Worm (Caenorhabditis elegans) whole organism, mixed stage, embryonic: ENCODE results near the gene srx-122.

Experiments used
- M03D4.4 ChIP-seq: sonication (generic microtip); optimal IDR thresholded peaks from 2 replicates; lab custom pipeline; 2017; ENCODE audit warnings: mild to moderate bottlenecking, missing genetic modification characterization, missing compliant biosample characterization
- bed-3 ChIP-seq: fragments of 200-800 bp; sonication (Bioruptor generic); optimal IDR thresholded peaks from 3 replicates; lab custom pipeline; 2018; ENCODE audit warnings: mild to moderate bottlenecking, missing genetic modification characterization, moderate library complexity, missing compliant biosample characterization
- blmp-1 ChIP-seq: fragments of 150-350 bp; optimal IDR thresholded peaks from 2 replicates; lab custom pipeline; 2014; ENCODE audit warnings: missing biosample characterization, missing genetic modification characterization
- ceh-43 ChIP-seq: fragments of 200-800 bp; sonication (Bioruptor generic); optimal IDR thresholded peaks from 2 replicates; lab custom pipeline; 2018; ENCODE audit warnings: mild to moderate bottlenecking, missing genetic modification characterization, moderate library complexity, missing compliant biosample characterization
- ceh-83 ChIP-seq: fragments of 200-800 bp; sonication (Bioruptor generic); optimal IDR thresholded peaks from 2 replicates; lab custom pipeline; 2018; ENCODE audit warnings: mild to moderate bottlenecking, missing genetic modification characterization, missing compliant biosample characterization
- ces-1 ChIP-seq: fragments of 150-350 bp; optimal IDR thresholded peaks from 2 replicates; lab custom pipeline; 2014; ENCODE audit warnings: missing biosample characterization, missing genetic modification reagents, missing genetic modification characterization
- cnd-1 ChIP-seq: fragments of 200-800 bp; sonication (Bioruptor generic); optimal IDR thresholded peaks from 2 replicates; lab custom pipeline; 2018; ENCODE audit warnings: mild to moderate bottlenecking, missing genetic modification characterization, missing compliant biosample characterization
- drap-1 ChIP-seq: fragments of 200-800 bp; sonication (Bioruptor generic); optimal IDR thresholded peaks from 3 replicates; lab custom pipeline; 2018; ENCODE audit warnings: mild to moderate bottlenecking, missing genetic modification characterization, missing compliant biosample characterization
- elt-1 ChIP-seq: sonication (generic microtip); optimal IDR thresholded peaks from 2 replicates; lab custom pipeline; 2017; ENCODE audit warnings: missing genetic modification characterization, mild to moderate bottlenecking, missing compliant biosample characterization, antibody characterized with exemption, moderate library complexity, borderline replicate concordance; ENCODE audit not compliant: insufficient read depth
- elt-3 ChIP-seq: fragments of 150-350 bp; optimal IDR thresholded peaks from 2 replicates; lab custom pipeline; 2014; ENCODE audit warnings: missing biosample characterization, missing genetic modification characterization
- hlh-1 ChIP-seq: fragments of 150-350 bp; optimal IDR thresholded peaks from 2 replicates; lab custom pipeline; 2014; ENCODE audit warnings: missing biosample characterization, missing genetic modification reagents, missing genetic modification characterization
- lin-13 ChIP-seq: fragments of 150-350 bp; optimal IDR thresholded peaks from 2 replicates; lab custom pipeline; 2014; ENCODE audit warnings: missing biosample characterization, missing genetic modification characterization
- lsy-2 ChIP-seq: fragments of 150-350 bp; optimal IDR thresholded peaks from 2 replicates; lab custom pipeline; 2014; ENCODE audit warnings: missing biosample characterization, missing genetic modification characterization
- mab-5 ChIP-seq: fragments of 150-350 bp; optimal IDR thresholded peaks from 2 replicates; lab custom pipeline; 2014; ENCODE audit warnings: missing biosample characterization, missing genetic modification characterization
- mep-1 ChIP-seq: fragments of 150-350 bp; optimal IDR thresholded peaks from 2 replicates; lab custom pipeline; 2017; ENCODE audit warnings: missing biosample characterization, missing genetic modification reagents, missing genetic modification characterization, inconsistent platforms
- mls-2 ChIP-seq: sonication (generic microtip); optimal IDR thresholded peaks from 2 replicates; lab custom pipeline; 2016; ENCODE audit warnings: mild to moderate bottlenecking, missing genetic modification characterization, moderate library complexity, missing compliant biosample characterization
- nhr-2 ChIP-seq: fragments of 150-350 bp; optimal IDR thresholded peaks from 2 replicates; lab custom pipeline; 2014; ENCODE audit warnings: missing biosample characterization, missing genetic modification characterization
- nhr-237 ChIP-seq: fragments of 150-350 bp; optimal IDR thresholded peaks from 2 replicates; lab custom pipeline; 2014; ENCODE audit warnings: missing biosample characterization, missing genetic modification characterization
- nhr-28 ChIP-seq: fragments of 150-350 bp; optimal IDR thresholded peaks from 2 replicates; lab custom pipeline; 2014; ENCODE audit warnings: missing biosample characterization, missing genetic modification characterization
- nhr-76 ChIP-seq: sonication (generic microtip); optimal IDR thresholded peaks from 2 replicates; lab custom pipeline; 2017; ENCODE audit warnings: missing biosample characterization, missing genetic modification characterization
- pha-4 ChIP-seq: fragments of 150-350 bp; optimal IDR thresholded peaks from 2 replicates; lab custom pipeline; 2018; ENCODE audit warnings: missing biosample characterization, missing genetic modification reagents, missing genetic modification characterization
- sem-2 ChIP-seq: fragments of 200-800 bp; sonication (Bioruptor generic); optimal IDR thresholded peaks from 2 replicates; lab custom pipeline; 2018; ENCODE audit warnings: mild to moderate bottlenecking, missing genetic modification characterization, missing compliant biosample characterization
- snpc-4 ChIP-seq: fragments of 150-350 bp; optimal IDR thresholded peaks from 2 replicates; lab custom pipeline; 2014; ENCODE audit warnings: missing biosample characterization, missing genetic modification characterization
- sptf-1 ChIP-seq: sonication (generic microtip); optimal IDR thresholded peaks from 2 replicates; lab custom pipeline; 2017; ENCODE audit warnings: mild to moderate bottlenecking, missing genetic modification characterization, moderate library complexity, missing compliant biosample characterization
- tbx-8 ChIP-seq: fragments of 200-800 bp; sonication (Bioruptor generic); optimal IDR thresholded peaks from 2 replicates; lab custom pipeline; 2018; ENCODE audit warnings: mild to moderate bottlenecking, missing genetic modification characterization, moderate library complexity, missing compliant biosample characterization
- unc-120 ChIP-seq: sonication (generic microtip); optimal IDR thresholded peaks from 2 replicates; lab custom pipeline; 2017; ENCODE audit warnings: missing genetic modification characterization, missing compliant biosample characterization; ENCODE audit not compliant: poor library complexity, severe bottlenecking
- unc-62 ChIP-seq: fragments of 150-350 bp; optimal IDR thresholded peaks from 2 replicates; lab custom pipeline; 2014; ENCODE audit warnings: missing biosample characterization, missing genetic modification reagents, missing genetic modification characterization
- ztf-11 ChIP-seq: fragments of 150-350 bp; optimal IDR thresholded peaks from 2 replicates; lab custom pipeline; 2014; ENCODE audit warnings: missing biosample characterization, missing genetic modification characterization

Gene srx-122

DNA sequence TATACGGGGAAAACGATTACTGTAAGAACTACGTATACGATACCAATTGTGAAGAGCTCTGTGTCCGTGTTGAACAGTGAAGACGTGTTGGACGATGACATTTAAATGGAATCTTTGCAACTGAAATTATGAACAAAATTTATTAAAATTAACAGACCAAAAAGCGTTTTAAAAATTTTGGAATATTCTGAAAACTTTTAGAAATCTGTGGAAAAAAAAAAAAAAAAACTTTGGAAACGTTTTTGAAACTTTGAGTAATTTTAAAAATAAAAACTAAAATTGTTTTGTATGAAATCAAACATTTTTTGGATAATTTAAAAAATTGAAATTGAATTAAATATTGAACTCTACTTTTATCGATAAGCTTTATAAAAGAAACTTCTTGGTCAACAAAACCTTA is 41.6 kb downstream of the srx-122 start, which contains the start of gene srt-63:
TSS of gene srt-63 (minus strand) at position 101 of the 400 bp plus-strand sequence.
- TF ChIP-seq mls-2 (tag; lab: Kevin White, UChicago) (no peak), tbx-8 (GFP tag; lab: Kevin White, UChicago) (no peak), M03D4.4 (tag; lab: Kevin White, UChicago) (no peak), mab-5 (no peak), nhr-28 (tag; lab: Kevin White, UChicago) (no peak), sem-2 (GFP tag; lab: Kevin White, UChicago) (no peak), elt-1 (tag; lab: Kevin White, UChicago) (no peak), hlh-1 (tag; lab: Kevin White, UChicago) (no peak), elt-3 (no peak), nhr-237 (tag; lab: Kevin White, UChicago) (no peak), ceh-83 (GFP tag; lab: Kevin White, UChicago) (no peak), ces-1 (GFP tag; lab: Kevin White, UChicago) (no peak), blmp-1 (tag; lab: Kevin White, UChicago) (no peak), unc-62 (GFP tag; lab: Kevin White, UChicago) (no peak), ceh-43 (GFP tag; lab: Kevin White, UChicago) (no peak), cnd-1 (tag; lab: Kevin White, UChicago) (no peak), mep-1 (tag; lab: Kevin White, UChicago) (no peak), drap-1 (GFP tag; lab: Kevin White, UChicago) (no peak), unc-120 (no peak)

DNA sequence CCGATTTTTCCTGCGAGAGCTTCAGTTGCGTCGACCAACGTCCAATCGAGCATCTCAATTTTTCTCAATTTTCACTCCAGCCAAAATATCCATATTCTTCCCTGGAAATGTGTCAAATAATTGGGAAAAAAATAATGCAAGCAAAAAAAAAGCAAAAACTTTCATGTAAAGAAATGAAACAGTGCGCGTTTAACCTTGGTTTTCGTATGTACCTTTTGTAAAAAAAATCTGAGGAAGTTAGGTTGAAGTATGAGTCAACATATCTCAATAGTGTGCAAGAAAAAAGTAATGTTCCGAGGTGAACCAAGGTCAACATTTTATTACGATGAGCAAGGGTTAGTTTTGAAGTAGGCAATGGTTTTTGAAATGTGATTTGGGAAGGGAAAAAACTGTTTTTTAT is 47.5 kb downstream of the srx-122 start, which contains the start of gene T28A11.13:
TSS of gene T28A11.13 (minus strand) at position 101 of the 400 bp plus-strand sequence.
- TF ChIP-seq cnd-1 (tag; lab: Kevin White, UChicago) (no peak), sptf-1 (no peak), pha-4 (no peak), lsy-2 (tag; lab: Kevin White, UChicago) (no peak), bed-3 (no peak), ceh-83 (GFP tag; lab: Kevin White, UChicago) (no peak), blmp-1 (tag; lab: Kevin White, UChicago) (no peak), nhr-76 (no peak), ztf-11 (tag; lab: Kevin White, UChicago) (no peak), M03D4.4 (tag; lab: Kevin White, UChicago) (no peak), ces-1 (GFP tag; lab: Kevin White, UChicago) (no peak), nhr-2 (tag; lab: Kevin White, UChicago) (no peak), mep-1 (tag; lab: Kevin White, UChicago) (no peak), tbx-8 (GFP tag; lab: Kevin White, UChicago) (no peak)

DNA sequence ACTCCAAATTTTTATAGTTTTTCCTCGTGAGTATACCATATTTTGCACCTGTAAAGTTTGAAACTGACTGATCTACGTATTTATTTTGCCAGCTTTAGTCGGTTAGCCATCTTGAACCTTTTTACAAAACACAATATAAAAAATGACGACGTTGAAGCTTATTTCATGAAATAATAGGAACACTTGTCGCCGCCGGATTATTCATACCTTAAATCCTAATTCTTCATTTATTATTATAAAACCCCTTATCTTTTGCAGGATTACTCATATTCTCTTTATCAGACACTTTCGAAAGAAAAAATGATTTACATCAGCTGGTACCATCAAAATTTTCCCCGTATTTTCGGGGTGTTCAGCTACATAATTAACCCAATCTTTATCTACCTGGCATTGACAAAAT is 50.1 kb downstream of the srx-122 start, which contains the start of gene srj-8:
TSS of gene srj-8 (plus strand) at position 301 of the 400 bp plus-strand sequence.
- no peak for TF ChIP-seq snpc-4 (tag; lab: Kevin White, UChicago)
- no peak for TF ChIP-seq bed-3
- TF ChIP-seq cnd-1 (tag; lab: Kevin White, UChicago) = no peak
- no peak for TF ChIP-seq lin-13
- TF ChIP-seq nhr-237 (tag; lab: Kevin White, UChicago) = no peak
- TF ChIP-seq mep-1 (tag; lab: Kevin White, UChicago) = no peak
- TF ChIP-seq hlh-1 (tag; lab: Kevin White, UChicago) = no peak
